Fruit fly (Drosophila melanogaster): Measurements from ENCODE around the gene CG11158.

CG11158 gene

DNA sequence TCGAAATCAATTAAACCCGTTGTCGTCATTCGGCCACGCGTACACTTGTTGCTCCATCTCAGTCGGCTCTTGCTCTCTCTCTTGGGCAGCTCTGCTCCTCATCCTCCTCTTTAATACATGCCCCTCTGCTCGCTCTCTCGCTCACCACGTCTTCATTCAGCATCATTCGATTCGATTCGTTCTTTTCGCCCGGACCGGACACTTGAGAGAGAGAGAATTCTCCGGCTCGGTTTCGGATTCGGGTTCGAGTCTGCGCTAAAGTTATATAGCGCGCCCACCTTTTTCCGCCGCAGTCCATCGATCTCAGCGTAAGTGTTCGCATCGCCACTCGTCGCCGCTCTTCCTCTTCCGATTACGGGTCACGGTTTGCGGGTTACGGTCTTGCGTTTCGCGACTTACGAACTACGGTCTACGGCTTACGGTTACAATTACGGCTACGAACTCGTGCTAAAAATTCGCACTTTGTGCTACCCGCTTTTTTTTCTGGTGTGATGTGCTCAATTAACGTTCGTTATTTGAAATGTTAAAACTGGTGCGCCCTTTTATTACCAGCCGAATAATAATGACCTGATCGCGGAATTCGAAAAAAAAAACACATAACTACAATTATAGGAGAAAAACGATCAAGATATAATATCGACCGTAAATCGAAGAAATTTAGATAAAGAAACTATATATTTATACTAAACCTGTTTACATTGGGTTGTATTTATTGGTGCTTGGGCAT is 40.7 kb upstream of the CG11158 start:
- TF ChIP-seq Hr78 (GFP tag; optimal IDR thresholded peaks at IDR 0.05), result no peak
- TF ChIP-seq rgr (GFP tag; optimal IDR thresholded peaks at IDR 0.05), result peak; percentile 17
- no peak for TF ChIP-seq ey (GFP tag; optimal IDR thresholded peaks at IDR 0.05)
- TF ChIP-seq HLH106 (tag; optimal IDR thresholded peaks at IDR 0.05), result no peak
- no peak for TF ChIP-seq dsf (GFP tag; optimal IDR thresholded peaks at IDR 0.05; ENCODE audit: borderline replicate concordance)
- TF ChIP-seq pan (optimal IDR thresholded peaks at IDR 0.05), result no peak
- no peak for TF ChIP-seq OdsH (GFP tag; optimal IDR thresholded peaks at IDR 0.05)
- TF ChIP-seq dl (GFP tag; optimal IDR thresholded peaks at IDR 0.05; ENCODE audit: insufficient read depth in 1 of 2, partially characterized antibody in 2 of 2), result peak; percentile 86 to 89
- TF ChIP-seq CG32264 (GFP tag; optimal IDR thresholded peaks at IDR 0.05), result no peak
- TF ChIP-seq sage (GFP tag; optimal IDR thresholded peaks at IDR 0.05), result no peak
- no peak for TF ChIP-seq sv (GFP tag; optimal IDR thresholded peaks at IDR 0.05)
- no peak for TF ChIP-seq Jra (GFP tag; optimal IDR thresholded peaks at IDR 0.05)
- no peak for TF ChIP-seq GATAd (GFP tag; optimal IDR thresholded peaks at IDR 0.05)
- no peak for TF ChIP-seq fru (GFP tag; optimal IDR thresholded peaks at IDR 0.05)
- no peak for TF ChIP-seq psq (GFP tag; optimal IDR thresholded peaks at IDR 0.05)
- no peak for TF ChIP-seq N (GFP tag; optimal IDR thresholded peaks at IDR 0.05)
- TF ChIP-seq Vsx2 (GFP tag; optimal IDR thresholded peaks at IDR 0.05; ENCODE audit: partially characterized antibody), result peak; percentile 85
- no peak for TF ChIP-seq usp (GFP tag; optimal IDR thresholded peaks at IDR 0.05)
- no peak for TF ChIP-seq Abd-B (GFP tag; optimal IDR thresholded peaks at IDR 0.05)
- TF ChIP-seq CrebA (GFP tag; optimal IDR thresholded peaks at IDR 0.05; ENCODE audit: borderline replicate concordance), result peak; percentile 95
- no peak for TF ChIP-seq dmrt93B (GFP tag; optimal IDR thresholded peaks at IDR 0.05)
- TF ChIP-seq jim (GFP tag; optimal IDR thresholded peaks at IDR 0.05), result no peak
- TF ChIP-seq Dfd (GFP tag; optimal IDR thresholded peaks at IDR 0.05), result no peak
- no peak for TF ChIP-seq Hnf4 (GFP tag; optimal IDR thresholded peaks at IDR 0.05)
- TF ChIP-seq Rel (GFP tag; optimal IDR thresholded peaks at IDR 0.05), result no peak
- peak; percentile 62 for TF ChIP-seq Rel (tag; optimal IDR thresholded peaks at IDR 0.05)
- TF ChIP-seq h (GFP tag; optimal IDR thresholded peaks at IDR 0.05), result peak; percentile 85
- TF ChIP-seq CG9705 (GFP tag; optimal IDR thresholded peaks at IDR 0.05), result no peak
- TF ChIP-seq Sp1 (GFP tag; optimal IDR thresholded peaks at IDR 0.05), result no peak
- no peak for TF ChIP-seq foxo (GFP tag; optimal IDR thresholded peaks at IDR 0.05)
- TF ChIP-seq Hr83 (GFP tag; optimal IDR thresholded peaks at IDR 0.05; ENCODE audit: poor library complexity, severe bottlenecking), result peak; percentile 56
- TF ChIP-seq Mio (GFP tag; optimal IDR thresholded peaks at IDR 0.05), result no peak
- no peak for TF ChIP-seq woc (GFP tag; optimal IDR thresholded peaks at IDR 0.05)
- no peak for TF ChIP-seq br (GFP tag; optimal IDR thresholded peaks at IDR 0.05)
- TF ChIP-seq Myc (optimal IDR thresholded peaks at IDR 0.05), result no peak
- TF ChIP-seq Dif (GFP tag; optimal IDR thresholded peaks at IDR 0.05; ENCODE audit: partially characterized antibody), result peak; percentile 95
- TF ChIP-seq brk (GFP tag; optimal IDR thresholded peaks at IDR 0.05), result no peak
- TF ChIP-seq lola (GFP tag; optimal IDR thresholded peaks at IDR 0.05), result no peak
- no peak for TF ChIP-seq tai (GFP tag; optimal IDR thresholded peaks at IDR 0.05)

DNA sequence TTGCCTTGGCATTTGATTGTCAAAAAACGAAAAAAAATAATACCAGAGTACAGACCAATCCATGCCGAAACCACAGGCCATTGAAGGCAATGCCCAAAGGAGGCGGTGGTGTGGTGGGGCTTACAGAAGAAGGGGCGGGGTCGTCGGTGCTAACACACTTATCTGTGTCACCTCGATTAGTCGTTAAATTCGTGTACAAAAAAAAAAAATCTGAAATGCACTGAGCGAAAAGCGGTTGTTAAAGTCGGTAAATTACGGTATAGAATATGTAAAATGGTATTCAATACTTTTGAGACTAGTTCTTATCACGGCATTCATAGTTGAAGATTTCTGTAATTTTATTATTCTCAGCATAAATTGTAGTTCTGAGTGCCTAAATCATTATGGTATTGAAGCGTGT is 38.8 kb upstream of the CG11158 start:
- TF ChIP-seq OdsH (GFP tag; optimal IDR thresholded peaks at IDR 0.05), result peak; percentile 60
- no peak for TF ChIP-seq CrebA (GFP tag; optimal IDR thresholded peaks at IDR 0.05; ENCODE audit: borderline replicate concordance)
- TF ChIP-seq pan (optimal IDR thresholded peaks at IDR 0.05), result no peak
- TF ChIP-seq dmrt93B (GFP tag; optimal IDR thresholded peaks at IDR 0.05), result peak; percentile 19
- TF ChIP-seq br (GFP tag; optimal IDR thresholded peaks at IDR 0.05), result peak; percentile 38
- TF ChIP-seq Mio (GFP tag; optimal IDR thresholded peaks at IDR 0.05), result no peak
- peak; percentile 27 for TF ChIP-seq HLH106 (tag; optimal IDR thresholded peaks at IDR 0.05)
- peak; percentile 23 for TF ChIP-seq Hnf4 (GFP tag; optimal IDR thresholded peaks at IDR 0.05)
- peak; percentile 70 for TF ChIP-seq h (GFP tag; optimal IDR thresholded peaks at IDR 0.05)
- peak; percentile 66 for TF ChIP-seq fru (GFP tag; optimal IDR thresholded peaks at IDR 0.05)
- no peak for TF ChIP-seq N (GFP tag; optimal IDR thresholded peaks at IDR 0.05)
- TF ChIP-seq foxo (GFP tag; optimal IDR thresholded peaks at IDR 0.05), result peak in 1 of 2 experiments; percentile 76
- TF ChIP-seq woc (GFP tag; optimal IDR thresholded peaks at IDR 0.05), result peak; percentile 17
- TF ChIP-seq GATAd (GFP tag; optimal IDR thresholded peaks at IDR 0.05), result no peak
- TF ChIP-seq lola (GFP tag; optimal IDR thresholded peaks at IDR 0.05), result no peak
- peak; percentile 25 for TF ChIP-seq Sp1 (GFP tag; optimal IDR thresholded peaks at IDR 0.05)
- no peak for TF ChIP-seq usp (GFP tag; optimal IDR thresholded peaks at IDR 0.05)
- TF ChIP-seq Rel (GFP tag; optimal IDR thresholded peaks at IDR 0.05), result no peak
- no peak for TF ChIP-seq Rel (tag; optimal IDR thresholded peaks at IDR 0.05)
- no peak for TF ChIP-seq Abd-B (GFP tag; optimal IDR thresholded peaks at IDR 0.05)
- peak; percentile 16 for TF ChIP-seq psq (GFP tag; optimal IDR thresholded peaks at IDR 0.05)
- no peak for TF ChIP-seq CG32264 (GFP tag; optimal IDR thresholded peaks at IDR 0.05)
- TF ChIP-seq Dfd (GFP tag; optimal IDR thresholded peaks at IDR 0.05), result no peak
- no peak for TF ChIP-seq tai (GFP tag; optimal IDR thresholded peaks at IDR 0.05)
- peak; percentile 55 for TF ChIP-seq ey (GFP tag; optimal IDR thresholded peaks at IDR 0.05)
- peak; percentile 16 for TF ChIP-seq brk (GFP tag; optimal IDR thresholded peaks at IDR 0.05)
- no peak for TF ChIP-seq Myc (optimal IDR thresholded peaks at IDR 0.05)
- peak; percentile 62 for TF ChIP-seq rgr (GFP tag; optimal IDR thresholded peaks at IDR 0.05)
- TF ChIP-seq Hr78 (GFP tag; optimal IDR thresholded peaks at IDR 0.05), result no peak

Data from whole organism, wandering third instar larva.